Fruit fly (Drosophila melanogaster) whole organism: ENCODE measurements around the gene mmd.

Experiments
- CG8478 ChIP-seq: fragments of >200 bp; optimal IDR thresholded peaks from 2 replicates; lab custom pipeline; 2018; ENCODE audit warnings: inconsistent platforms
- Dll ChIP-seq: fragments of >200 bp; optimal IDR thresholded peaks from 2 replicates; lab custom pipeline; 2017
- EcR ChIP-seq, 2 experiments: fragments of >200 bp; optimal IDR thresholded peaks; 2 replicates each; lab custom pipeline; 2017; ENCODE audit warnings: missing biosample characterization in 2 of 2, missing genetic modification characterization in 2 of 2, missing genetic modification reagents in 2 of 2
- pan ChIP-seq: fragments of >200 bp; optimal IDR thresholded peaks from 2 replicates; lab custom pipeline; 2017
- psq ChIP-seq: fragments of >200 bp; optimal IDR thresholded peaks from 2 replicates; lab custom pipeline; 2017
- usp ChIP-seq: fragments of >200 bp; optimal IDR thresholded peaks from 2 replicates; lab custom pipeline; 2017; ENCODE audit warnings: missing biosample characterization, missing genetic modification characterization, mixed read lengths

The mmd gene

DNA sequence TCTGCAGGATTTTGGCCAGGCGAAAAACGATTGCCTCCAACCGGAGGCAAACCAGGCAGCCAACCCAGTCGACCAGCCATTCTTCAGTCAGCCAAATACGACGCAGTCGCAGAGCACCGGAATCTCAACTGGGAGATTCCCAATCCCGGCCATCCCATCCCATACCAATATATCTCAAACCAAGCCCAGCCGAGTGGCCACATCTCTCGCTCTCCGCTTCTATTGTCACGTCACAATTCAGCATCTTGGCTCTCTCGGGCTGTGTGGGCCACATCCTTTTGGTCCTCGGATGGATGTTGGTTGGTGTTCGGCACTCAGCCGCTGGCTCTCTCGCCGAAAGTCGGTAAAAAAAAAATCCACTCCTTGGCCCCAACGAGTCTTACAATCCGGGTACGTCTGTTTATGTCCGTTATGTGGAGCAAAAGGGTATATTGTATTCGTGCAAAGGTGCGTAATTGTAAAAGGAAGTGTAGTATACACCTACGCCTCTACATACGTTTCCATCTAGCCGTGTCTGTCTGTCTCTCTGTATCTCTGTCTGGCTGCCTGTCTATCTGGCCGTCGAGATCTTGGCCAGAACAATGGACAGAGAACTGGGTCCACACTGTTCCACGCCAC, at the start of gene mmd:
Gene mmd, minus strand, starts transcription at position 3 of the 618 bp plus-strand sequence.
- TF ChIP-seq usp (GFP tag; lab: Kevin White, UChicago) (no peak), psq (lab: Kevin White, UChicago) (no peak), EcR (GFP tag; optimal IDR thresholded peaks at IDR 0.05; lab: Kevin White, UChicago) (no peak), pan (lab: Kevin White, UChicago) (no peak), Dll (lab: Kevin White, UChicago) (no peak)

DNA sequence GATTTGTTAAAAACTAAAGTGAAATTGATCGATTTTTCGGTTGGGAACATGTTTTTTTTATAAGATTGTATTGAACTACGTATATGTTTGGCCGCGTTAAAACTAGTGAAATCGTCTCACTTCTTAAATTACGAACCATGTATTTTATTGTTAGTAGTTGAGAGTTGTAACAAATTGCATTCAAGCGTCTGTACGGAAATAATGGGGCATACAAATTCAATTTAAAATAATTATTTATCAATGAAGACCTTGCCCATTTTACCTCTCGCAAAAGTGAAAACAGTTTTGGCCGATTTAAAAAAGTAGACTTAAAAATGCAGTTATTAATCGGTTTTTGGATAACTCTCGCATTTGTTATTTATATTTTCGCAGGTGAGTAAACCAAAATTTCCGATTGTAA, 35.9 kb upstream of the mmd start, which contains the start of gene Muc14A:
Gene Muc14A, plus strand, starts transcription at position 301 of the 400 bp plus-strand sequence.
- no peak for TF ChIP-seq psq (lab: Kevin White, UChicago)
- TF ChIP-seq Dll (lab: Kevin White, UChicago) = no peak
- TF ChIP-seq pan (lab: Kevin White, UChicago) = no peak

dm6 chrX:16005551-16006197, 32.7 kb upstream of the mmd start, which contains the start of the genes vap and CG12698:
Gene vap (minus strand): TSS chrX:16005812.
Gene CG12698 (plus strand): TSS chrX:16006147.
- TF ChIP-seq psq (lab: Kevin White, UChicago) (no peak), CG8478 (lab: Kevin White, UChicago) (no peak), usp (GFP tag; lab: Kevin White, UChicago) (no peak), Dll (lab: Kevin White, UChicago) (no peak), EcR (GFP tag; optimal IDR thresholded peaks at IDR 0.05; lab: Kevin White, UChicago) (no peak), pan (lab: Kevin White, UChicago) (no peak)

dm6 chrX:16005066-16005465, 32.1 kb upstream of the mmd start:
- TF ChIP-seq CG8478 (lab: Kevin White, UChicago) (no peak), psq (lab: Kevin White, UChicago) (no peak), usp (GFP tag; lab: Kevin White, UChicago) (no peak), EcR (GFP tag; optimal IDR thresholded peaks at IDR 0.05; lab: Kevin White, UChicago) (no peak), pan (lab: Kevin White, UChicago) (no peak), Dll (lab: Kevin White, UChicago) (no peak)

dm6 chrX:15996831-15997230, 23.9 kb upstream of the mmd start, which contains the start of gene CG8939:
Gene CG8939 (plus strand): TSS chrX:15997016.
- TF ChIP-seq EcR (GFP tag; optimal IDR thresholded peaks at IDR 0.05; lab: Kevin White, UChicago) (no peak), Dll (lab: Kevin White, UChicago) (no peak), pan (lab: Kevin White, UChicago) (no peak), psq (lab: Kevin White, UChicago) (no peak), CG8478 (lab: Kevin White, UChicago) (no peak), usp (GFP tag; lab: Kevin White, UChicago) (no peak)

DNA sequence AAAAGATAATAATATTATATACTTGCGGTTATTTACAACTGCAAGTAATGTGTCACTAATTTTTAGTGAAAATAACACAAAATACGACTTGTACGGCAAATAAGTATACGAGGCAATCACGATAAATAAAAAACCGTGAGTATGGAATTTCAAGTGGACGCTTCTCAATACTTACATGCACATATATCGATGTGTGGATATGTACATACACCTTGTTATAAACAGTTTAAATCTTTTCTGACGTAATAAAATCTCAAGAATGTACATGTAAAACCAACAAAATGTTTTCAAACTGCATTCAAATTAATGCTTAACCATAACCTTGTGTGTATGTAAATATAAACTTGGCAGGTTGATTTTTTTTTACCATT, 19.6 kb upstream of the mmd start:
- no peak for TF ChIP-seq Dll (lab: Kevin White, UChicago)
- TF ChIP-seq CG8478 (lab: Kevin White, UChicago) = no peak
- no peak for TF ChIP-seq usp (GFP tag; lab: Kevin White, UChicago)
- TF ChIP-seq psq (lab: Kevin White, UChicago) = no peak
- no peak for TF ChIP-seq pan (lab: Kevin White, UChicago)
- no peak for TF ChIP-seq EcR (GFP tag; optimal IDR thresholded peaks at IDR 0.05; lab: Kevin White, UChicago)

DNA sequence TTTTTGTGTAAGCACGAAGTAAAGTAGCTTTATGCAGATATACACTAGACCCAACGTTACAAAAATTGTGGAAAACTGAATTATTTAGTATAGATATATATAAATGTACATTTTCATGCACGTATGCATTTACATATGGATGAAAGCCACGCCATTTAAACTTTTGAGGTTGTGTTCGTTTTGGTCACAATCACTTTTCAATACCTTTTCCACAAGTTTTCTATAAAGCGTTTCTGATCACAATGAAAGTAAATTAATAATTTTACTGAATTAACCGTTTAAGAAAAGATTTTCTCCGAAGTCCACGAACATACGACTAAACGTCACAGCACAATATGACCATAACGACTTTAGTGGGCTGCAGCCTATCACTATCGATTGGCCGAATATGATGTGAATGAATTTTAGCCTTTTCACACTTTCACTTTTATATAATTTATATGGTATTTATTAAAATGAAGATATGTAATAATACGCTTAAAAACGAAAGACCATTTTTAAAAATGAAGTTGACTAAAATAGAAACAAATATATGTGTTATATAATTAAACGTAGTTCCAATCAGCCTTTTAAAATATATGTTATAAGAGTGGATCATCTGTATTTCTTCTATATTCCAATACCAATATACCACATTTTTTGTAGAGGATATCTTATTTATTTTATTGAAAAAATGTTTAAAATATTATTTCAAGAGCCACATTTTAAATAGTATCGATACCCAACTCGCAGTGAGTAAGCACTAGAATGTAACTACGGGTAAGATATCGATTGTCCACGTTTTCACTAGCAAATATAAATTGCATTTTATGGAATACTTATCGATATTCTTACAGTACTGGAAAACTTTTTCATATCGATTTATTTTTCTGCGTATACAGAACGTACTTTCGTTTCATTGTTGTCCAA, 18.9 kb upstream of the mmd start, which contains the start of the genes CG46312, eIF5 and exd:
Gene CG46312, minus strand, starts transcription at position 357 of the 909 bp plus-strand sequence.
Gene eIF5, minus strand, starts transcription at position 357 of the 909 bp plus-strand sequence.
Gene exd, plus strand, starts transcription at position 851 of the 909 bp plus-strand sequence.
- TF ChIP-seq EcR (GFP tag; optimal IDR thresholded peaks at IDR 0.05; lab: Kevin White, UChicago) (no peak), CG8478 (lab: Kevin White, UChicago) (no peak), psq (lab: Kevin White, UChicago) (no peak), Dll (lab: Kevin White, UChicago) (no peak), pan (lab: Kevin White, UChicago) (no peak), usp (GFP tag; lab: Kevin White, UChicago) (no peak)

- TF ChIP-seq Dll (lab: Kevin White, UChicago) = no peak
- no peak for TF ChIP-seq CG8478 (lab: Kevin White, UChicago)
- no peak for TF ChIP-seq usp (GFP tag; lab: Kevin White, UChicago)
- TF ChIP-seq pan (lab: Kevin White, UChicago) = no peak
- no peak for TF ChIP-seq psq (lab: Kevin White, UChicago)
- no peak for TF ChIP-seq EcR (GFP tag; optimal IDR thresholded peaks at IDR 0.05; lab: Kevin White, UChicago)
Observed at dm6 chrX:15989631-15990030, 16.7 kb upstream of the mmd start.

DNA sequence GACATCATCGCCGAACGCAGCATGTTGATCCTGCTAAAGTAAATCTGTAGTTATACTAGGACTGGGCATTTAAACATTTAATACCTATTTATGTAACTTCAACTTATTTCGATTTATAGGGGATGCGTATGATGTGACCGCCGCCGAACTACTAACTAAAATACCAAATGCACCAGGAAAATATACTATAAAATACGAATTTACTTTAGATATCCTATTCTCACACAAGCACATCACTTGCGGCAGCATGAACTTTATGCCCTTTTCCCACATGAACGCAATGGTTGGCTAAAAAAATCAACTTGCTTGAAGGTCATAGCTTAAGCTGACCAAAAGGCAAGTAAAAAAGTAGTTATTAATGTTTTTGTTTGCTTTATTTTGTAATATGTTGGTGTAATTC, 13.7 kb upstream of the mmd start, which contains the start of gene ND-20:
Gene ND-20, minus strand, starts transcription at position 155 of the 400 bp plus-strand sequence.
- no peak for TF ChIP-seq EcR (GFP tag; optimal IDR thresholded peaks at IDR 0.05; lab: Kevin White, UChicago)

DNA sequence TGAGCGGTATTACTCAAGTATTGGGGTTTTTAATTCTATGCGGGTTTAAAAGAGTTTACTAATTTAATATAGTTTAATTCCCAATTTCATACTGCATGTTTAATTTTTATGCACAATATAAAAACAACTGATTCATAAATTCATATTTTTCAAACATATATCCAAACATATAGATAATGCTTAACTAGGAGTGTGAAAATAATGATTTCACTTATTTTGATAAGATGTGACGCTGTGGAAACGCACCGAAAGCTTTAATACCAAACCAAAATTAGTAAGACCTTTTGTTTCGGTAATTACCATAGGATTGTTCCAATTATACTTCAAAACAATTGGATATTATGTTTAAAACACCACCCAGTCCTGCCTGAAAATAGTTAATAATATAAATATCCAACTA, 10.5 kb upstream of the mmd start, which contains the start of gene Slc25A46a:
Gene Slc25A46a, plus strand, starts transcription at position 272 of the 400 bp plus-strand sequence.
- no peak for TF ChIP-seq pan (lab: Kevin White, UChicago)
- TF ChIP-seq CG8478 (lab: Kevin White, UChicago) = no peak
- no peak for TF ChIP-seq psq (lab: Kevin White, UChicago)
- TF ChIP-seq usp (GFP tag; lab: Kevin White, UChicago) = no peak
- TF ChIP-seq EcR (GFP tag; optimal IDR thresholded peaks at IDR 0.05; lab: Kevin White, UChicago) = no peak
